Fruit fly (Drosophila melanogaster) whole organism, prepupa: ENCODE measurements around the gene Sk1.

Source experiments
- Blimp-1 ChIP-seq: fragments of 200-800 bp; sonication (Bioruptor generic); optimal IDR thresholded peaks from 3 replicates; lab custom pipeline; 2017; ENCODE audit warnings: missing biosample characterization, missing genetic modification characterization, mild to moderate bottlenecking, moderate library complexity, missing genetic modification reagents
- CG10631 ChIP-seq: fragments of 200-800 bp; sonication (Bioruptor generic); optimal IDR thresholded peaks from 2 replicates; lab custom pipeline; 2016; ENCODE audit warnings: missing biosample characterization, missing genetic modification characterization
- CG11294 ChIP-seq: fragments of 200-800 bp; sonication (Bioruptor generic); IDR thresholded peaks from 2 replicates; pipeline ENCODE4 v1.3.6; 2022; ENCODE audit warnings: missing biosample characterization, missing genetic modification characterization
- CG11902 ChIP-seq: fragments of 200-800 bp; sonication (Bioruptor generic); optimal IDR thresholded peaks from 3 replicates; lab custom pipeline; 2016; ENCODE audit warnings: missing biosample characterization, missing genetic modification characterization
- CG15336 ChIP-seq: fragments of 200-800 bp; sonication (Bioruptor generic); IDR thresholded peaks from 2 replicates; pipeline ENCODE4 v1.3.6; 2022; ENCODE audit warnings: missing biosample characterization, missing genetic modification characterization
- CG16779 ChIP-seq: fragments of 200-800 bp; sonication (Bioruptor generic); optimal IDR thresholded peaks from 3 replicates; lab custom pipeline; 2017; ENCODE audit warnings: missing biosample characterization, mild to moderate bottlenecking, missing genetic modification characterization
- CG31627 ChIP-seq: fragments of 200-800 bp; sonication (Bioruptor generic); optimal IDR thresholded peaks from 3 replicates; lab custom pipeline; 2016; ENCODE audit warnings: missing biosample characterization, missing genetic modification characterization
- CG32006 ChIP-seq: fragments of 200-800 bp; sonication (Bioruptor generic); optimal IDR thresholded peaks from 3 replicates; lab custom pipeline; 2017; ENCODE audit warnings: missing biosample characterization, mild to moderate bottlenecking, missing genetic modification characterization
- CG34406 ChIP-seq: fragments of 200-800 bp; sonication (Bioruptor generic); optimal IDR thresholded peaks from 3 replicates; lab custom pipeline; 2016; ENCODE audit warnings: missing biosample characterization, missing genetic modification characterization
- CG4318 ChIP-seq: fragments of 200-800 bp; sonication (Bioruptor generic); optimal IDR thresholded peaks from 3 replicates; lab custom pipeline; 2017; ENCODE audit warnings: missing biosample characterization, mild to moderate bottlenecking, missing genetic modification characterization
- CG6163 ChIP-seq: fragments of 200-800 bp; sonication (Bioruptor generic); IDR thresholded peaks from 3 replicates; pipeline ENCODE4 v1.3.6; 2022; ENCODE audit warnings: missing biosample characterization, missing genetic modification characterization
- CG6276 ChIP-seq: fragments of 200-800 bp; sonication (Bioruptor generic); optimal IDR thresholded peaks from 2 replicates; lab custom pipeline; 2017; ENCODE audit warnings: missing biosample characterization, mild to moderate bottlenecking, missing genetic modification characterization
- CG6792 ChIP-seq: fragments of 200-800 bp; sonication (Bioruptor generic); optimal IDR thresholded peaks from 3 replicates; lab custom pipeline; 2016; ENCODE audit warnings: missing biosample characterization, missing genetic modification characterization
- CG6854 ChIP-seq: fragments of 200-800 bp; sonication (Bioruptor generic); optimal IDR thresholded peaks from 2 replicates; lab custom pipeline; 2017; ENCODE audit warnings: missing biosample characterization, mild to moderate bottlenecking, missing genetic modification characterization
- CG7368 ChIP-seq: fragments of 200-800 bp; sonication (Bioruptor generic); optimal IDR thresholded peaks from 3 replicates; lab custom pipeline; 2016; ENCODE audit warnings: missing biosample characterization, missing genetic modification characterization
- CG8119 ChIP-seq: fragments of 200-800 bp; sonication (Bioruptor generic); IDR thresholded peaks from 3 replicates; pipeline ENCODE4 v1.3.6; 2022; ENCODE audit warnings: missing biosample characterization, missing genetic modification characterization
- CG8632 ChIP-seq: fragments of 200-800 bp; sonication (Bioruptor generic); optimal IDR thresholded peaks from 3 replicates; lab custom pipeline; 2016; ENCODE audit warnings: missing biosample characterization, missing genetic modification characterization
- Eip75B ChIP-seq: fragments of 200-800 bp; sonication (Bioruptor generic); optimal IDR thresholded peaks from 3 replicates; lab custom pipeline; 2016; ENCODE audit warnings: missing biosample characterization, missing genetic modification characterization
- Eip78C ChIP-seq: fragments of 200-800 bp; sonication (Bioruptor generic); peaks from one replicate; lab custom pipeline; 2016; ENCODE audit warnings: missing biosample characterization, missing genetic modification characterization
- Eip93F ChIP-seq: fragments of 200-800 bp; sonication (Bioruptor generic); optimal IDR thresholded peaks from 2 replicates; lab custom pipeline; 2016; ENCODE audit warnings: missing biosample characterization, mild to moderate bottlenecking, missing genetic modification characterization
- Ets21C ChIP-seq: fragments of 200-800 bp; sonication (Bioruptor generic); optimal IDR thresholded peaks from 3 replicates; lab custom pipeline; 2016; ENCODE audit warnings: missing biosample characterization, missing genetic modification characterization
- Ets96B ChIP-seq: fragments of 200-800 bp; optimal IDR thresholded peaks from 2 replicates; lab custom pipeline; 2019; ENCODE audit warnings: missing biosample characterization, mild to moderate bottlenecking, missing genetic modification characterization, moderate library complexity
- Met ChIP-seq: fragments of 200-800 bp; sonication (Bioruptor generic); optimal IDR thresholded peaks from 3 replicates; lab custom pipeline; 2016; ENCODE audit warnings: missing biosample characterization, missing genetic modification characterization
- Smox ChIP-seq: fragments of 200-800 bp; sonication (Bioruptor generic); optimal IDR thresholded peaks from 3 replicates; lab custom pipeline; 2016; ENCODE audit warnings: missing biosample characterization, missing genetic modification characterization
- Sox102F ChIP-seq: fragments of 200-800 bp; sonication (Bioruptor generic); optimal IDR thresholded peaks from 2 replicates; lab custom pipeline; 2016; ENCODE audit warnings: missing biosample characterization, mild to moderate bottlenecking, missing genetic modification characterization
- Sox14 ChIP-seq: fragments of 200-800 bp; sonication (Bioruptor generic); optimal IDR thresholded peaks from 3 replicates; lab custom pipeline; 2016; ENCODE audit warnings: missing biosample characterization, missing genetic modification characterization
- achi ChIP-seq: fragments of 200-800 bp; sonication (Bioruptor generic); optimal IDR thresholded peaks from 3 replicates; lab custom pipeline; 2016; ENCODE audit warnings: missing biosample characterization, missing genetic modification characterization
- acj6 ChIP-seq: fragments of 200-800 bp; sonication (Bioruptor generic); optimal IDR thresholded peaks from 3 replicates; lab custom pipeline; 2016; ENCODE audit warnings: missing biosample characterization, missing genetic modification characterization
- dac ChIP-seq: fragments of 200-800 bp; sonication (Bioruptor generic); optimal IDR thresholded peaks from 2 replicates; lab custom pipeline; 2017; ENCODE audit warnings: missing biosample characterization, mild to moderate bottlenecking, missing genetic modification characterization
- esn ChIP-seq: fragments of 200-800 bp; sonication (Bioruptor generic); optimal IDR thresholded peaks from 2 replicates; lab custom pipeline; 2016; ENCODE audit warnings: missing biosample characterization, mild to moderate bottlenecking, missing genetic modification characterization, moderate library complexity
- fd59A ChIP-seq: fragments of 200-800 bp; sonication (Bioruptor generic); optimal IDR thresholded peaks from 2 replicates; lab custom pipeline; 2017; ENCODE audit warnings: missing biosample characterization, mild to moderate bottlenecking, missing genetic modification characterization, missing genetic modification reagents
- fd85E ChIP-seq: fragments of 200-800 bp; sonication (Bioruptor generic); optimal IDR thresholded peaks from 3 replicates; lab custom pipeline; 2016; ENCODE audit warnings: missing biosample characterization, missing genetic modification characterization
- fkh ChIP-seq: fragments of 200-800 bp; sonication (Bioruptor generic); optimal IDR thresholded peaks from 3 replicates; lab custom pipeline; 2017; ENCODE audit warnings: missing biosample characterization, mild to moderate bottlenecking, missing genetic modification characterization, moderate library complexity
- lz ChIP-seq: fragments of 200-800 bp; sonication (Bioruptor generic); optimal IDR thresholded peaks from 3 replicates; lab custom pipeline; 2016; ENCODE audit warnings: missing biosample characterization, missing genetic modification characterization
- salr ChIP-seq, 2 experiments: fragments of 200-800 bp; sonication (Bioruptor generic); optimal IDR thresholded peaks; 3 replicates each; lab custom pipeline; 2016 to 2018; ENCODE audit warnings: missing biosample characterization in 2 of 2, missing genetic modification characterization in 2 of 2, mild to moderate bottlenecking in 1 of 2
- ss ChIP-seq, 2 experiments: fragments of 200-800 bp; sonication (Bioruptor generic); optimal IDR thresholded peaks; 2 replicates in 1 of 2; 3 replicates in 1 of 2; lab custom pipeline; 2017 to 2018; ENCODE audit warnings: mild to moderate bottlenecking in 2 of 2, missing biosample characterization in 2 of 2, missing genetic modification characterization in 2 of 2, moderate library complexity in 1 of 2
- svp ChIP-seq: fragments of 200-800 bp; sonication (Bioruptor generic); peaks from one replicate; lab custom pipeline; 2016; ENCODE audit warnings: missing biosample characterization, missing genetic modification characterization
- vri ChIP-seq: fragments of 200-800 bp; sonication (Bioruptor generic); optimal IDR thresholded peaks from 3 replicates; lab custom pipeline; 2016; ENCODE audit warnings: missing biosample characterization, mild to moderate bottlenecking, missing genetic modification characterization

Gene Sk1

DNA sequence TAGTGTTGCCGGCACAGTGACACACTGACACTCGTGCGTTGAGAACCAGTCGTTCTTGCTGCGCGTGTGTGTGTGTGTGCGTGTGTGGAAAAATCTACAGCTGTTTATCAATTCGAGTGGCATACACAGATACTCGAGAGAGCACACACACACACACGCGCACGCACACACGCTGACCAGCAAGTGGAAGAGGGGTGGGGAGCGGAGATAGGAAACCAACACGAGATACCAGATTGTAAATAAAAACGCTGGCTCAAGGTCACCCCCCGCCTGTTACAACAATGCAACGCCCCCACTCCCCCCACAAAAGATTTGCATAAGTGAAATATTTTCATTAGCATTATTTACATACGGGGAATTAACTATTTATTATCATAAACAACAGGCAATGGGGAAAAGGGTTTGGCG is 15.1 kb upstream of the Sk1 start (continued):
- TF ChIP-seq salr (GFP tag; optimal IDR thresholded peaks at IDR 0.05; lab: Kevin White, UChicago): no peak
- no peak for TF ChIP-seq fd85E (GFP tag; lab: Kevin White, UChicago)
- no peak for TF ChIP-seq Eip93F
- no peak for TF ChIP-seq CG11294 (GFP tag; lab: Robert Waterston, UW)
- TF ChIP-seq CG7368 (GFP tag; lab: Kevin White, UChicago): no peak
- TF ChIP-seq CG11902 (GFP tag; lab: Kevin White, UChicago): no peak
- TF ChIP-seq achi (GFP tag; lab: Kevin White, UChicago): no peak
- no peak for TF ChIP-seq CG34406 (GFP tag; lab: Kevin White, UChicago)
- no peak for TF ChIP-seq CG6276 (GFP tag; lab: Kevin White, UChicago)
- peak; percentile 10 for TF ChIP-seq fd59A (GFP tag; lab: Kevin White, UChicago)
- TF ChIP-seq CG8119 (GFP tag; lab: Robert Waterston, UW): no peak
- no peak for TF ChIP-seq Sox102F (GFP tag; lab: Kevin White, UChicago)
- TF ChIP-seq CG32006 (GFP tag; lab: Kevin White, UChicago): no peak
- TF ChIP-seq dac (GFP tag; lab: Kevin White, UChicago): no peak
- no peak for TF ChIP-seq Ets96B (tag; lab: Kevin White, UChicago)
- TF ChIP-seq CG16779 (tag; lab: Kevin White, UChicago): no peak
- peak; percentile 2 for TF ChIP-seq Sox14 (GFP tag; lab: Kevin White, UChicago)
- no peak for TF ChIP-seq CG31627 (GFP tag; lab: Kevin White, UChicago)

DNA sequence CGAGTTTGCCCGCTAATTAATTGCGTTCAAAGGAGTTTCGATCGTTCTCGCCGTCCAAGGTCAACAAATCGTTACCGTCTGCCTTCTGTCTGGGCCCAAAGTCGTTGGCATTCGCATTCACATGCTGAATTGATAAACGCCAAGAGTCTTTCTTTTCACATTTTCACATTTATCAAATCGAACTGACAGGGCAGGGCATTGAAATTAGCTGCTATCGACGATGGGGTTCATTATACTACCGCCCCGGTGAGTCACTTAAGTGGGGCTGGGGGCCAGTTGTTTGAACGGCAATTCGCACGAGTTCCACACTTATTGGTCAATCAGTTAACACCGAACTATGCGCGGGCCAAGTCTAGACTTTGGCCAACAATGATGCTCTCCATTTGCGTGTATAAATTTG is 11.4 kb upstream of the Sk1 start:
- TF ChIP-seq fkh (GFP tag; lab: Kevin White, UChicago) (peak; percentile 19), CG6792 (GFP tag; lab: Kevin White, UChicago) (no peak), Sox102F (GFP tag; lab: Kevin White, UChicago) (no peak), salr (GFP tag; optimal IDR thresholded peaks at IDR 0.05; lab: Kevin White, UChicago) (no peak), Ets21C (GFP tag; lab: Kevin White, UChicago) (no peak)
- TF ChIP-seq, all 60 proteins: peak for 1

DNA sequence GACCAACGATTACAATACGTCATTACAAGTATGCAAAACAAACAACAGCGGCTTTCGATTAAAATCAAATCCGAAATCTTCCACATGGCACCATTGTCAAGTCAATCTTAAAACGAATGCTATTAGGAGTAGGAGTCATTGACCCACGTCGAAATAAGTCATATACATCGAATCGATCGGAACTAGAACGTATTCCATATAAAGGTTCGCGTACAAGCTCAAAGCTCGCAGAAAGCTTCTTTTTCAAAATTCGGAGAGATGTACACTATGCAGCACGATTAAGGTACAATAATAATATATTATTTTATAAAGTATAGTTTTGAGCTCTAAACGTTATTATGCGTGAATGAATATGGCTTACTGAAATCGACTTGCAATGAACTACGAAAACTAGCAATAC is 8.4 kb upstream of the Sk1 start:
- TF ChIP-seq esn (GFP tag; lab: Kevin White, UChicago) (no peak), CG6854 (GFP tag; lab: Kevin White, UChicago) (no peak), Eip93F (peak; percentile 5)

DNA sequence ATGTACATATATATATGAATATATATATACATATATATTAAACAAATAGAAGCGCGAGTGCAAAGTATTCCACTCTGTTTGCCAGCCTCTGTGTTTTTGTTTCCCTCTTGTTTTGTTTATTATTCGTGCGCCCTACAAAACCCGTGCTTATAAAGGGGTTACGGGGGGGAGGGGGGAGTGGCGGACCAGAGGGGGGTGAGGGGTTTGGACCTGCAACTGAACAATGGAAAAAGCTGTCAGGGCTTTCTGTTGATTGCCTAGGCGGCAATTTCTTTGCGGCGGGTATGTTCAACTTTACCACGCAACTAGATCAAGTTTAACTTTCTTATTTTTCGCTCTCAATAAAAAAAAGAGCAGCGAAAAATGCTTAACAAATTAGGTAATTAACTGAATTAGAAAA is 3.1 kb upstream of the Sk1 start:
- no peak for TF ChIP-seq CG10631 (GFP tag; lab: Kevin White, UChicago)
- no peak for TF ChIP-seq CG4318 (GFP tag; lab: Kevin White, UChicago)
- no peak for TF ChIP-seq lz (GFP tag; lab: Kevin White, UChicago)
- TF ChIP-seq fkh (GFP tag; lab: Kevin White, UChicago): peak; percentile 85
- TF ChIP-seq Ets21C (GFP tag; lab: Kevin White, UChicago): no peak
- no peak for TF ChIP-seq vri (GFP tag; lab: Kevin White, UChicago)
- TF ChIP-seq CG6163 (GFP tag; lab: Robert Waterston, UW): no peak
- TF ChIP-seq dac (GFP tag; lab: Kevin White, UChicago): no peak

DNA sequence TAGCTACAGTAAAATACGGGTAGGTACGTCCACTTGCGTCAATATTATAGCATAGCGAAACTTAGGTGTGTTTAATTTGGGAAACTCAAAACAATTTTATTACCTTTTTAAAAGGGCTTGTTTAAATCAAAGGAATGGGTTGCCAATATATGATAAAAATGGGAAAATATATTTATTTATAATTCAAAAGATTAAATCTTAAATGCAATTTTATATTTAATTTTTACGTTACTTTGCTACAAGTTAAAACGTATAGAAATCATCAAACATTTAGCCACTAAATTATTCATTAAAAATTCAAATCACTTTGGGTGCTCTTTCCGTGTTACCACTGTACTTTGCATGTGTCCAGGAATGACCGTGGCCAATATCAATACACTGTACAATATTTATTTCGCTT is 1.4 kb upstream of the Sk1 start:
- TF ChIP-seq Met (GFP tag; lab: Kevin White, UChicago) (peak; percentile 33), CG6854 (GFP tag; lab: Kevin White, UChicago) (no peak), svp (peak; percentile 50), Smox (GFP tag; lab: Kevin White, UChicago) (peak; percentile 9), Ets96B (tag; lab: Kevin White, UChicago) (no peak), CG8632 (GFP tag; lab: Kevin White, UChicago) (peak; percentile 44), esn (GFP tag; lab: Kevin White, UChicago) (peak; percentile 29), CG15336 (GFP tag; lab: Robert Waterston, UW) (0 out of 2 replicates have a peak, but pooled peaks have one; percentile 15), Eip78C (peak; percentile 71), acj6 (GFP tag; lab: Kevin White, UChicago) (peak; percentile 5), ss (GFP tag; optimal IDR thresholded peaks at IDR 0.05; lab: Kevin White, UChicago) (no peak), Eip75B (no peak), Blimp-1 (GFP tag; lab: Kevin White, UChicago) (no peak)
- TF ChIP-seq, all 60 proteins: peak for 8
